Worm (Caenorhabditis elegans) whole organism, late embryonic: ENCODE measurements around the gene mdt-4.

Experiments used
- K09A11.1 ChIP-seq: sonication (generic microtip); optimal IDR thresholded peaks from 2 replicates; lab custom pipeline; 2017; ENCODE audit warnings: antibody characterized with exemption, mild to moderate bottlenecking, missing genetic modification characterization, missing compliant biosample characterization; ENCODE audit not compliant: insufficient read depth
- ceh-22 ChIP-seq: sonication (generic microtip); optimal IDR thresholded peaks from 2 replicates; lab custom pipeline; 2017; ENCODE audit warnings: missing biosample characterization, missing genetic modification characterization
- ets-4 ChIP-seq: sonication (generic microtip); optimal IDR thresholded peaks from 2 replicates; lab custom pipeline; 2016; ENCODE audit warnings: missing genetic modification characterization, missing compliant biosample characterization
- fkh-10 ChIP-seq: fragments of 150-350 bp; optimal IDR thresholded peaks from 2 replicates; lab custom pipeline; 2014; ENCODE audit warnings: missing biosample characterization, missing genetic modification reagents, missing genetic modification characterization
- lin-11 ChIP-seq: fragments of 200-800 bp; sonication (Bioruptor generic); optimal IDR thresholded peaks from 2 replicates; lab custom pipeline; 2018; ENCODE audit warnings: mild to moderate bottlenecking, missing genetic modification characterization, missing compliant biosample characterization
- pat-9 ChIP-seq: fragments of 200-800 bp; sonication (Bioruptor generic); optimal IDR thresholded peaks from 2 replicates; lab custom pipeline; 2018; ENCODE audit warnings: mild to moderate bottlenecking, missing genetic modification characterization, moderate library complexity, missing compliant biosample characterization

ce11 chrII:4892594-4892993 is 51.2 kb downstream of the mdt-4 start, which contains the start of gene msp-33:
- TF ChIP-seq fkh-10 (GFP tag; lab: Kevin White, UChicago) (no peak), ets-4 (tag; lab: Kevin White, UChicago) (no peak), lin-11 (tag; lab: Kevin White, UChicago) (no peak), ceh-22 (no peak), pat-9 (tag; lab: Kevin White, UChicago) (no peak), K09A11.1 (tag; lab: Kevin White, UChicago) (no peak)
